Fruit fly (Drosophila melanogaster) whole organism, adult: ENCODE measurements around the gene CG4836.

Experiments
- CG11617 ChIP-seq: fragments of 200-800 bp; sonication (Bioruptor generic); optimal IDR thresholded peaks from 2 replicates; lab custom pipeline; 2017; ENCODE audit warnings: mild to moderate bottlenecking, missing biosample characterization, missing genetic modification reagents, missing genetic modification characterization
- CG12768 ChIP-seq: fragments of 200-800 bp; sonication (Bioruptor generic); optimal IDR thresholded peaks from 2 replicates; lab custom pipeline; 2017; ENCODE audit warnings: missing biosample characterization, missing genetic modification characterization, mild to moderate bottlenecking, moderate library complexity, missing genetic modification reagents
- CG14711 ChIP-seq: fragments of 200-800 bp; sonication (Bioruptor generic); optimal IDR thresholded peaks from 2 replicates; lab custom pipeline; 2018; ENCODE audit warnings: missing biosample characterization, mild to moderate bottlenecking, missing genetic modification characterization, moderate library complexity
- CG1620 ChIP-seq: fragments of 200-800 bp; sonication (Bioruptor generic); optimal IDR thresholded peaks from 2 replicates; lab custom pipeline; 2016; ENCODE audit warnings: missing biosample characterization, missing genetic modification characterization
- CG33017 ChIP-seq: fragments of 200-800 bp; sonication (Bioruptor generic); optimal IDR thresholded peaks from 2 replicates; lab custom pipeline; 2018; ENCODE audit warnings: missing biosample characterization, mild to moderate bottlenecking, missing genetic modification characterization, moderate library complexity
- CG5204 ChIP-seq: fragments of 200-800 bp; sonication (Bioruptor generic); optimal IDR thresholded peaks from 2 replicates; lab custom pipeline; 2016; ENCODE audit warnings: missing biosample characterization, missing genetic modification characterization
- CG7045 ChIP-seq: fragments of 200-800 bp; sonication (Bioruptor generic); optimal IDR thresholded peaks from 2 replicates; lab custom pipeline; 2017; ENCODE audit warnings: missing biosample characterization, mild to moderate bottlenecking, missing genetic modification characterization
- CG7101 ChIP-seq: fragments of 200-800 bp; sonication (Bioruptor generic); optimal IDR thresholded peaks from 2 replicates; lab custom pipeline; 2018; ENCODE audit warnings: missing biosample characterization, mild to moderate bottlenecking, missing genetic modification characterization, moderate library complexity
- Clk ChIP-seq: fragments of 200-800 bp; sonication (Bioruptor generic); optimal IDR thresholded peaks from 2 replicates; lab custom pipeline; 2017; ENCODE audit warnings: missing biosample characterization, missing genetic modification characterization
- Crg-1 ChIP-seq: fragments of 200-800 bp; sonication (Bioruptor generic); optimal IDR thresholded peaks from 2 replicates; lab custom pipeline; 2016; ENCODE audit warnings: missing biosample characterization, missing genetic modification characterization
- Hr96 ChIP-seq: fragments of 200-800 bp; sonication (Bioruptor generic); optimal IDR thresholded peaks from 2 replicates; lab custom pipeline; 2016; ENCODE audit warnings: missing biosample characterization, missing genetic modification characterization
- Mnt ChIP-seq: fragments of 200-800 bp; sonication (Bioruptor generic); optimal IDR thresholded peaks from 2 replicates; lab custom pipeline; 2016; ENCODE audit warnings: missing biosample characterization, mild to moderate bottlenecking, missing genetic modification characterization
- bab1 ChIP-seq: fragments of 200-800 bp; sonication (Bioruptor generic); optimal IDR thresholded peaks from 3 replicates; lab custom pipeline; 2019; ENCODE audit warnings: missing biosample characterization, mild to moderate bottlenecking, missing genetic modification characterization, moderate library complexity
- cic ChIP-seq: fragments of 200-800 bp; sonication (Bioruptor generic); optimal IDR thresholded peaks from 2 replicates; lab custom pipeline; 2017; ENCODE audit warnings: missing biosample characterization, mild to moderate bottlenecking, missing genetic modification characterization, moderate library complexity
- cnc ChIP-seq, 2 experiments: fragments of >200 bp; optimal IDR thresholded peaks; 2 replicates each; lab custom pipeline; 2017
- kay ChIP-seq: fragments of 200-800 bp; sonication (Bioruptor generic); peaks from one replicate; lab custom pipeline; 2016; ENCODE audit warnings: missing biosample characterization, missing genetic modification characterization, borderline replicate concordance
- ovo ChIP-seq: fragments of 200-800 bp; sonication (Bioruptor generic); optimal IDR thresholded peaks from 2 replicates; lab custom pipeline; 2016; ENCODE audit warnings: missing biosample characterization, missing genetic modification characterization
- pad ChIP-seq: fragments of 200-800 bp; sonication (Bioruptor generic); optimal IDR thresholded peaks from 3 replicates; lab custom pipeline; 2017; ENCODE audit warnings: missing biosample characterization, missing genetic modification characterization, mild to moderate bottlenecking, moderate library complexity, missing genetic modification reagents
- tj ChIP-seq: fragments of 200-800 bp; sonication (Bioruptor generic); optimal IDR thresholded peaks from 3 replicates; lab custom pipeline; 2017; ENCODE audit warnings: missing biosample characterization, mild to moderate bottlenecking, missing genetic modification characterization, moderate library complexity
- toe ChIP-seq: fragments of 200-800 bp; sonication (Bioruptor generic); optimal IDR thresholded peaks from 2 replicates; lab custom pipeline; 2016; ENCODE audit warnings: missing biosample characterization, missing genetic modification characterization

CG4836 gene

DNA sequence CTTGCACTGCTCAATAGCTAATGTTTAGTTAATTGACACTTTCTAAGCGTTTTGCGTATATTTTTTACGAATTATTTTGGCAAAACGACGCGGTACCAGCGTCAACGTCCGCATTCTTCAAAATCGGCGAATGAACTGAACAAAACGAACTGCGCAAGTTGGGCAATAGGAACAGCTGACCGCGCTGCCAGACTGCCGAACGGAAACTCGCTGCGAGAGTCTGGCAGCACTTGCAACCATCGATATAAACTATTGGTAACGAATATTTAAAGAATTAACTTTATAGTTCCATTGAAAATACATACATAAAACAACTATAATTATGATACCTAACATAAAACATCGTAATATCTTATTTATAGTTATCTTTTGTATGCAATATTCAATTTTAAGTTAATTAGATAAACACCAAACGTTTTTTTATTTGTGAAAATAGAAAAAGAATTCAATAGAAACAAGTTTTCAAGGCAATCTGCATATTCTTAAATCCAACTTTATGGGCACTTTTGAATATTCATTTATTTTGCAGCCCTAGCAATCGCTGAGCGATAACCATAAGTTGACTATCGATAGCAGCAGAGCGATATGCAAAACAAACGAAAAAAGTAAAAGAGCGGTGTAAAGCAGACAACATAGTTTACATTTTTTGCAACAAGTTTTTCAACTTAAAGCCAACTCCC is 5.2 kb upstream of the CG4836 start, which contains the start of the genes Hs6st and MED25:
Gene Hs6st (minus strand): TSS at position 141 of the 680 bp plus-strand sequence.
Gene MED25 (plus strand): TSS at position 576 of the 680 bp plus-strand sequence.
- TF ChIP-seq toe (GFP tag; lab: Kevin White, UChicago): peak; percentile 42
- no peak for TF ChIP-seq cnc (optimal IDR thresholded peaks at IDR 0.05; lab: Kevin White, UChicago)
- peak; percentile 2 for TF ChIP-seq tj
- peak; percentile 17 for TF ChIP-seq CG1620 (GFP tag; lab: Kevin White, UChicago)
- peak; percentile 50 for TF ChIP-seq CG7045 (GFP tag; lab: Kevin White, UChicago)
- peak; percentile 8 for TF ChIP-seq ovo (GFP tag; lab: Kevin White, UChicago)
- TF ChIP-seq CG14711: peak; percentile 68
- TF ChIP-seq CG33017 (tag; lab: Kevin White, UChicago): no peak
- TF ChIP-seq CG12768 (GFP tag; lab: Kevin White, UChicago): peak; percentile 72
- TF ChIP-seq CG11617 (GFP tag; lab: Kevin White, UChicago): peak; percentile 41
- TF ChIP-seq pad (GFP tag; lab: Kevin White, UChicago): peak; percentile 40
- no peak for TF ChIP-seq cic
- TF ChIP-seq CG7101 (tag; lab: Kevin White, UChicago): peak; percentile 26
- TF ChIP-seq Crg-1: no peak
- no peak for TF ChIP-seq kay (GFP tag; lab: Kevin White, UChicago)
- TF ChIP-seq Clk (GFP tag; lab: Kevin White, UChicago): peak; percentile 50
- no peak for TF ChIP-seq Hr96
- peak; percentile 77 for TF ChIP-seq bab1 (GFP tag; lab: Kevin White, UChicago)
- TF ChIP-seq CG5204 (GFP tag; lab: Kevin White, UChicago): peak; percentile 47
- TF ChIP-seq Mnt (GFP tag; lab: Kevin White, UChicago): peak; percentile 40

DNA sequence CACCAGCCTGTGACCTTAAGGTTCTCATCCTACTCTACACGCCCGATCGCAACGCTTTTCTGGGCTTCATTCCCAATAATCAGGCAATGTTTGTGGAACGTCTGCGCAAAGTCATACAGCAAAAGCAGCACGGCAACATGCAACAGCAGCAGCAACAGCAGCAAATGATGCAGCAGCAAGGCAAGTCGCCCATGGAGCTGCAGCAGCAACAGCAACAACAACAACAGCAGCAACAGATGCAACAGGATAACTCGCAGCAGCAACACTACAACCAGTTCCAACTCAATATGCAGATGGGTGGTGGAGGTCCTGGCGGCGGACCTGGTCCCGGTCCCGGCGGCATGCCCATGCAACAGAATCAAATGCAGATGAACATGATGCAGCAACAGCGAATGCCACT is 2.7 kb upstream of the CG4836 start:
- TF ChIP-seq CG5204 (GFP tag; lab: Kevin White, UChicago) (no peak), tj (no peak), toe (GFP tag; lab: Kevin White, UChicago) (no peak), kay (GFP tag; lab: Kevin White, UChicago) (no peak), pad (GFP tag; lab: Kevin White, UChicago) (no peak), CG14711 (no peak)

DNA sequence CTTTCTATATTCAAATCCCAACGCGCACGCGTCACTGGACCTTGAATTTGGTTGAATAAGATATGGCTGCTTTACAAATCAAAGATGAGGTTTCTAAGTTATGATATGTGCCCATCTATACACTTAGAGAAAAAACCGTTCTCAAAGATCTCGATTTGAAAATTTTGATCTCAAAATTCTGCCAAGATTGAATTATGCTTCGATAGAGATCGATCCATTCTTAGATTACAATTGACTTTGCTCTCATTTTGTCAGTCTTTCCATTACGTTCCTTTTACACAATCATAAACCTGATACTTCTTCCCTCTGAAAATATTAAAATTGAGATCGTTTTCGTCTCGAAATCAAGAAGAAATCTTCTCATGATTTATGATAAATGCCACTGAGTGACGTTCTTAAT is 984 bp upstream of the CG4836 start:
- TF ChIP-seq CG1620 (GFP tag; lab: Kevin White, UChicago): no peak
- no peak for TF ChIP-seq CG7045 (GFP tag; lab: Kevin White, UChicago)
- no peak for TF ChIP-seq CG7101 (tag; lab: Kevin White, UChicago)
- TF ChIP-seq CG5204 (GFP tag; lab: Kevin White, UChicago): no peak
- TF ChIP-seq pad (GFP tag; lab: Kevin White, UChicago): no peak
- no peak for TF ChIP-seq CG14711
- no peak for TF ChIP-seq Crg-1
- no peak for TF ChIP-seq CG11617 (GFP tag; lab: Kevin White, UChicago)
- no peak for TF ChIP-seq Mnt (GFP tag; lab: Kevin White, UChicago)
- no peak for TF ChIP-seq bab1 (GFP tag; lab: Kevin White, UChicago)
- no peak for TF ChIP-seq cnc (optimal IDR thresholded peaks at IDR 0.05; lab: Kevin White, UChicago)
- no peak for TF ChIP-seq tj
- no peak for TF ChIP-seq toe (GFP tag; lab: Kevin White, UChicago)
- no peak for TF ChIP-seq CG33017 (tag; lab: Kevin White, UChicago)
- TF ChIP-seq cic: no peak

DNA sequence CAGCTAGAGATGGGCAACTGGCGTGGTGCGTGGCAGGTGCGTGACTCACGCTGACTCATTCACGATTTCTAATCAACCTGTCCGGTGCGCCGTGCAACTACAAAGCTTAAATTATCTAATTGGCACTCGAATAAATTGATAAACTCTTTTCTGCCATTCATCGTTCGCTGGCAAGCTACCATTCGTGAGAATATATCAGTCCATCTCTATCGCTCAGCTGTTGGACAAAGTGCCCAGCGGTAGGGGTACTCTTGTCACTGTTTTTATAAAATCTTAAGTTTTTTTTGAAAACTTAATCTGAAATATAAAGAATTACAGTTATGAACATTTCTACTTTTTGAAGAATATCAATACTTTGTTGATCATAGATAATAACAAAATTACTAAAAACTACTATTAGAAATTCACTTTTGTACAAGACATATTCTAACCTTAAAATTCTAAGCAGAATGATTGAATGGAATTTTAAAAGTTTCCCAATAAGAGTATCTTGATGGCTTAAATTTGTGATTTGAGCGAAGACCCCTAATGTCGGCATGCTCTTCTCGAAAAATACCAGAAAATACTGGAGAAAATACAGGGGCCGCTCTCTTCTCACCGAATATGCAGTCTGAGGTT is 7.6 kb downstream of the CG4836 start, which contains the start of the genes PIG-L and psidin:
Gene PIG-L (minus strand): TSS at position 187 of the 618 bp plus-strand sequence.
Gene psidin (plus strand): TSS at position 553 of the 618 bp plus-strand sequence.
- TF ChIP-seq Mnt (GFP tag; lab: Kevin White, UChicago) (peak; percentile 26), Hr96 (peak; percentile 86), Clk (GFP tag; lab: Kevin White, UChicago) (peak; percentile 10), bab1 (GFP tag; lab: Kevin White, UChicago) (peak; percentile 25), kay (GFP tag; lab: Kevin White, UChicago) (no peak), CG7045 (GFP tag; lab: Kevin White, UChicago) (peak; percentile 85), tj (peak; percentile 69), CG33017 (tag; lab: Kevin White, UChicago) (peak; percentile 80), cic (peak; percentile 14), toe (GFP tag; lab: Kevin White, UChicago) (peak; percentile 84), CG1620 (GFP tag; lab: Kevin White, UChicago) (peak; percentile 87), cnc (optimal IDR thresholded peaks at IDR 0.05; lab: Kevin White, UChicago) (no peak), CG11617 (GFP tag; lab: Kevin White, UChicago) (peak; percentile 92), CG7101 (tag; lab: Kevin White, UChicago) (peak; percentile 80), Crg-1 (peak; percentile 64), ovo (GFP tag; lab: Kevin White, UChicago) (peak; percentile 62), CG14711 (peak; percentile 59), pad (GFP tag; lab: Kevin White, UChicago) (peak; percentile 61), CG5204 (GFP tag; lab: Kevin White, UChicago) (peak; percentile 94), CG12768 (GFP tag; lab: Kevin White, UChicago) (peak; percentile 58)

DNA sequence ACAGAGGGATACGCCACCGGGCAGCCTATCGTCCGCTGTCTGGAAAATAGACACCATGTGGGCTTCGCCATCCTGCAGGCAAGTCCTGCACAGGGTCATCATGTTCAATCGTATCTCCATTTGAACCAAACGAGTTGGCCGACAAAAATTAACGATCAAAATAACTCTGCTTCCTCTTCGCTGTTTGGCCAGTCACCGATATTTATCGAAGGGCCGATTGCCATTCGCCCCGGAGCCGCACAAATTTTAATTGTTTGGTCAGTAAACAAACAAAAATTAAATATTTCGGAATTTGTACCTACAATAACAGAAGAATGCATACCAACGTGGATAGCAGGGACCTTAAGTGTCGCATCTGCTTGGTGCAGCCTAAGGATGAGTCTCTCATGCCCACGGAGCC is 14.2 kb downstream of the CG4836 start, which contains the start of the genes CG4424 and CG4854:
Gene CG4424 (minus strand): TSS at position 200 of the 400 bp plus-strand sequence.
Gene CG4854 (plus strand): TSS at position 218 of the 400 bp plus-strand sequence.
- TF ChIP-seq Mnt (GFP tag; lab: Kevin White, UChicago): no peak
- no peak for TF ChIP-seq CG12768 (GFP tag; lab: Kevin White, UChicago)
- TF ChIP-seq CG1620 (GFP tag; lab: Kevin White, UChicago): no peak
- TF ChIP-seq bab1 (GFP tag; lab: Kevin White, UChicago): no peak
- TF ChIP-seq ovo (GFP tag; lab: Kevin White, UChicago): no peak
- TF ChIP-seq CG33017 (tag; lab: Kevin White, UChicago): no peak
- TF ChIP-seq Hr96: no peak
- TF ChIP-seq pad (GFP tag; lab: Kevin White, UChicago): no peak
- no peak for TF ChIP-seq Crg-1
